Fruit fly (Drosophila melanogaster) whole organism, embryonic: ENCODE measurements around the gene CG14194.

Source experiments
- Aef1 ChIP-seq: fragments of 200-800 bp; sonication (Bioruptor generic); IDR thresholded peaks from 3 replicates; pipeline ENCODE4 v1.3.6; 2022; ENCODE audit warnings: missing biosample characterization, missing genetic modification characterization
- Awh ChIP-seq: fragments of 200-800 bp; sonication (Bioruptor generic); IDR thresholded peaks from 2 replicates; pipeline ENCODE4, ENCODE4 v1.3.6; 2022; ENCODE audit warnings: missing biosample characterization, missing genetic modification characterization
- CG11504 ChIP-seq: fragments of 200-800 bp; sonication (Bioruptor generic); optimal IDR thresholded peaks from 3 replicates; lab custom pipeline; 2019; ENCODE audit warnings: missing biosample characterization, mild to moderate bottlenecking, missing genetic modification characterization, moderate library complexity
- CG12219 ChIP-seq: fragments of 200-800 bp; sonication (Bioruptor generic); optimal IDR thresholded peaks from 3 replicates; lab custom pipeline; 2018; ENCODE audit warnings: missing biosample characterization, mild to moderate bottlenecking, missing genetic modification characterization
- CG14014 ChIP-seq: fragments of 200-800 bp; sonication (Bioruptor generic); IDR thresholded peaks from 2 replicates; pipeline ENCODE4 v1.3.6; 2022; ENCODE audit warnings: missing biosample characterization, missing genetic modification characterization
- CG14860 ChIP-seq: fragments of 200-800 bp; sonication (Bioruptor generic); IDR thresholded peaks from 3 replicates; pipeline ENCODE4 v1.3.6; 2022; ENCODE audit warnings: missing biosample characterization, missing genetic modification characterization; ENCODE audit not compliant: partially characterized antibody
- CG15073 ChIP-seq: fragments of 200-800 bp; sonication (Bioruptor generic); optimal IDR thresholded peaks from 2 replicates; lab custom pipeline; 2016; ENCODE audit warnings: missing biosample characterization, missing genetic modification characterization
- CG16815 ChIP-seq: fragments of 200-800 bp; sonication (Bioruptor generic); optimal IDR thresholded peaks from 3 replicates; lab custom pipeline; 2017; ENCODE audit warnings: missing biosample characterization, mild to moderate bottlenecking, missing genetic modification characterization
- CG17186 ChIP-seq: fragments of 200-800 bp; sonication (Bioruptor generic); optimal IDR thresholded peaks from 3 replicates; lab custom pipeline; 2017; ENCODE audit warnings: missing biosample characterization, missing genetic modification reagents, missing genetic modification characterization
- CG17829 ChIP-seq: fragments of 200-800 bp; optimal IDR thresholded peaks from 2 replicates; lab custom pipeline; 2019; ENCODE audit warnings: missing biosample characterization, mild to moderate bottlenecking, missing genetic modification characterization, moderate library complexity
- CG30403 ChIP-seq: fragments of 200-800 bp; sonication (Bioruptor generic); optimal IDR thresholded peaks from 3 replicates; lab custom pipeline; 2016; ENCODE audit warnings: missing biosample characterization, missing genetic modification characterization
- CG34376 ChIP-seq: fragments of 200-800 bp; sonication (Bioruptor generic); optimal IDR thresholded peaks from 2 replicates; lab custom pipeline; 2018; ENCODE audit warnings: missing biosample characterization, mild to moderate bottlenecking, missing genetic modification characterization
- CG4617 ChIP-seq: fragments of 200-800 bp; sonication (Bioruptor generic); optimal IDR thresholded peaks from 3 replicates; lab custom pipeline; 2016; ENCODE audit warnings: missing biosample characterization, missing genetic modification characterization, borderline replicate concordance
- CG5245 ChIP-seq: fragments of 200-800 bp; sonication (Bioruptor generic); optimal IDR thresholded peaks from 3 replicates; lab custom pipeline; 2016; ENCODE audit warnings: missing biosample characterization, missing genetic modification characterization
- CG8089 ChIP-seq: fragments of 200-800 bp; sonication (Bioruptor generic); optimal IDR thresholded peaks from 3 replicates; lab custom pipeline; 2016; ENCODE audit warnings: missing biosample characterization, missing genetic modification characterization
- CG8359 ChIP-seq: fragments of 200-800 bp; sonication (Bioruptor generic); optimal IDR thresholded peaks from 2 replicates; lab custom pipeline; 2017; ENCODE audit warnings: missing biosample characterization, mild to moderate bottlenecking, missing genetic modification characterization, borderline replicate concordance
- Chrac-16 ChIP-seq: fragments of 200-800 bp; sonication (Bioruptor generic); optimal IDR thresholded peaks from 3 replicates; lab custom pipeline; 2016; ENCODE audit warnings: missing biosample characterization, missing genetic modification characterization
- Ets65A ChIP-seq: fragments of 200-800 bp; sonication (Bioruptor generic); peaks from one replicate; lab custom pipeline; 2016; ENCODE audit warnings: missing biosample characterization, missing genetic modification characterization
- HLH4C ChIP-seq: fragments of 200-800 bp; sonication (Bioruptor generic); IDR thresholded peaks from 3 replicates; pipeline ENCODE4 v1.3.6; 2022; ENCODE audit warnings: missing biosample characterization, missing genetic modification characterization; ENCODE audit not compliant: partially characterized antibody
- MTF-1 ChIP-seq: fragments of 200-800 bp; sonication (Bioruptor generic); optimal IDR thresholded peaks from 2 replicates; lab custom pipeline; 2018; ENCODE audit warnings: missing biosample characterization, mild to moderate bottlenecking, missing genetic modification characterization, borderline replicate concordance
- Max ChIP-seq: fragments of 200-800 bp; sonication (Bioruptor generic); optimal IDR thresholded peaks from 2 replicates; lab custom pipeline; 2016; ENCODE audit warnings: missing biosample characterization, mild to moderate bottlenecking, missing genetic modification characterization
- Neu2 ChIP-seq: fragments of 200-800 bp; sonication (Bioruptor generic); optimal IDR thresholded peaks from 3 replicates; lab custom pipeline; 2016; ENCODE audit warnings: missing biosample characterization, missing genetic modification characterization, borderline replicate concordance
- Nf-YA ChIP-seq: fragments of 200-800 bp; sonication (Bioruptor generic); IDR thresholded peaks from 2 replicates; pipeline ENCODE4 v1.3.6; 2022; ENCODE audit warnings: missing biosample characterization, missing genetic modification characterization
- Nf-YB ChIP-seq: fragments of 200-800 bp; sonication (Bioruptor generic); optimal IDR thresholded peaks from 3 replicates; lab custom pipeline; 2019; ENCODE audit warnings: missing biosample characterization, mild to moderate bottlenecking, missing genetic modification characterization, moderate library complexity
- Sox100B ChIP-seq: fragments of 200-800 bp; sonication (Bioruptor generic); optimal IDR thresholded peaks from 3 replicates; lab custom pipeline; 2018; ENCODE audit warnings: missing biosample characterization, mild to moderate bottlenecking, missing genetic modification characterization
- aop ChIP-seq: fragments of 200-800 bp; sonication (Bioruptor generic); IDR thresholded peaks from 2 replicates; pipeline ENCODE4 v1.3.6; 2022; ENCODE audit warnings: missing biosample characterization, missing genetic modification characterization
- cad ChIP-seq: fragments of >200 bp; optimal IDR thresholded peaks from 2 replicates; lab custom pipeline; 2017; ENCODE audit warnings: missing biosample characterization, missing genetic modification characterization
- dimm ChIP-seq: fragments of 200-800 bp; sonication (Bioruptor generic); IDR thresholded peaks from 2 replicates; pipeline ENCODE4 v1.3.6; 2022; ENCODE audit warnings: missing biosample characterization, missing genetic modification characterization
- emc ChIP-seq: fragments of 200-800 bp; sonication (Bioruptor generic); optimal IDR thresholded peaks from 2 replicates; lab custom pipeline; 2016; ENCODE audit warnings: missing biosample characterization, missing genetic modification characterization
- esg ChIP-seq: fragments of 200-800 bp; sonication (Bioruptor generic); conservative IDR thresholded peaks from 2 replicates; pipeline ENCODE4 v1.3.6; 2022; ENCODE audit warnings: missing biosample characterization, missing genetic modification characterization
- exex ChIP-seq: fragments of 200-800 bp; sonication (Bioruptor generic); optimal IDR thresholded peaks from 4 replicates; lab custom pipeline; 2018; ENCODE audit warnings: missing biosample characterization, mild to moderate bottlenecking, missing genetic modification characterization, moderate library complexity
- fd96Cb ChIP-seq: fragments of 200-800 bp; sonication (Bioruptor generic); optimal IDR thresholded peaks from 2 replicates; lab custom pipeline; 2018; ENCODE audit warnings: missing biosample characterization, mild to moderate bottlenecking, missing genetic modification characterization, moderate library complexity
- fru ChIP-seq: fragments of >200 bp; optimal IDR thresholded peaks from 2 replicates; lab custom pipeline; 2017
- gsb ChIP-seq: fragments of 200-800 bp; sonication (Bioruptor generic); IDR thresholded peaks from 2 replicates; pipeline ENCODE4 v1.3.6; 2022; ENCODE audit warnings: missing biosample characterization, missing genetic modification characterization
- ham ChIP-seq: fragments of 200-800 bp; sonication (Bioruptor generic); IDR thresholded peaks from 2 replicates; pipeline ENCODE4 v1.3.6; 2022; ENCODE audit warnings: missing biosample characterization, missing genetic modification characterization
- hth ChIP-seq: fragments of >200 bp; optimal IDR thresholded peaks from 2 replicates; lab custom pipeline; 2017; ENCODE audit warnings: inconsistent platforms
- ken ChIP-seq: fragments of 200-800 bp; sonication (Bioruptor generic); IDR thresholded peaks from 3 replicates; pipeline ENCODE4 v1.3.6; 2022; ENCODE audit warnings: missing biosample characterization, missing genetic modification characterization
- lilli ChIP-seq: fragments of 200-800 bp; sonication (Bioruptor generic); optimal IDR thresholded peaks from 3 replicates; lab custom pipeline; 2016; ENCODE audit warnings: missing biosample characterization, missing genetic modification characterization
- lola ChIP-seq, 3 experiments: fragments of >200 bp in 2 of 3; fragments of 200-800 bp in 1 of 3; sonication (Bioruptor generic) in 1 of 3; optimal IDR thresholded peaks; 2 replicates each; lab custom pipeline; 2017 to 2019; ENCODE audit warnings: missing biosample characterization in 3 of 3, missing genetic modification characterization in 3 of 3, mild to moderate bottlenecking in 1 of 3, moderate library complexity in 1 of 3
- onecut ChIP-seq: fragments of 200-800 bp; sonication (Bioruptor generic); IDR thresholded peaks from 2 replicates; pipeline ENCODE4 v1.3.6; 2022; ENCODE audit warnings: missing biosample characterization, missing genetic modification characterization
- p53 ChIP-seq: fragments of 200-800 bp; sonication (Bioruptor generic); optimal IDR thresholded peaks from 2 replicates; lab custom pipeline; 2016; ENCODE audit warnings: missing biosample characterization, missing genetic modification characterization
- prd ChIP-seq, 3 experiments: fragments of >200 bp in 2 of 3; fragments of 200-800 bp in 1 of 3; sonication (Bioruptor generic) in 1 of 3; optimal IDR thresholded peaks in 2 of 3; IDR thresholded peaks in 1 of 3; 2 replicates in 2 of 3; 3 replicates in 1 of 3; pipeline versions ENCODE4 v1.3.6 to Lab custom; 2017 to 2022; ENCODE audit warnings: missing biosample characterization in 1 of 3, missing genetic modification characterization in 1 of 3
- run ChIP-seq: fragments of 200-800 bp; sonication (Bioruptor generic); optimal IDR thresholded peaks from 3 replicates; lab custom pipeline; 2018; ENCODE audit warnings: missing biosample characterization, mild to moderate bottlenecking, missing genetic modification characterization
- shn ChIP-seq: fragments of 200-800 bp; sonication (Bioruptor generic); optimal IDR thresholded peaks from 3 replicates; lab custom pipeline; 2016; ENCODE audit warnings: missing biosample characterization, missing genetic modification characterization
- slou ChIP-seq: fragments of 200-800 bp; sonication (Bioruptor generic); optimal IDR thresholded peaks from 3 replicates; lab custom pipeline; 2016; ENCODE audit warnings: missing biosample characterization, missing genetic modification characterization
- sob ChIP-seq: fragments of 200-800 bp; sonication (Bioruptor generic); IDR thresholded peaks from 2 replicates; pipeline ENCODE4 v1.3.6; 2022; ENCODE audit warnings: missing biosample characterization, missing genetic modification characterization
- tap ChIP-seq: fragments of 200-800 bp; optimal IDR thresholded peaks from 3 replicates; lab custom pipeline; 2019; ENCODE audit warnings: missing biosample characterization, mild to moderate bottlenecking, missing genetic modification characterization, moderate library complexity
- tx ChIP-seq: fragments of 200-800 bp; sonication (Bioruptor generic); optimal IDR thresholded peaks from 2 replicates; lab custom pipeline; 2016; ENCODE audit warnings: missing biosample characterization, missing genetic modification characterization
- wor ChIP-seq: fragments of 200-800 bp; sonication (Bioruptor generic); IDR thresholded peaks from 2 replicates; pipeline ENCODE4 v1.3.6; 2022; ENCODE audit warnings: missing biosample characterization, missing genetic modification characterization
- zfh1 ChIP-seq: fragments of 200-800 bp; sonication (Bioruptor generic); IDR thresholded peaks from 3 replicates; pipeline ENCODE4 v1.3.6; 2022; ENCODE audit warnings: missing biosample characterization, missing genetic modification characterization

The CG14194 gene

dm6 chrX:19155922-19156437 is 37.4 kb upstream of the CG14194 start:
- TF ChIP-seq CG8359 (GFP tag; lab: Kevin White, UChicago), result peak; percentile 61
- no peak for TF ChIP-seq emc (GFP tag; lab: Kevin White, UChicago)
- 0 out of 2 replicates have a peak, but pooled peaks have one; percentile 14 for TF ChIP-seq Nf-YA
- peak; percentile 46; the same call in 2 of the 3 replicates for TF ChIP-seq Aef1 (GFP tag; lab: Robert Waterston, UW)
- no peak for TF ChIP-seq ham
- TF ChIP-seq Sox100B, result peak; percentile 75
- peak; percentile 54; the same call in 1 of the 2 replicates for TF ChIP-seq gsb (GFP tag; lab: Robert Waterston, UW)
- TF ChIP-seq hth, result no peak
- peak; percentile 79 for TF ChIP-seq CG11504 (tag; lab: Kevin White, UChicago)
- TF ChIP-seq CG5245 (GFP tag; lab: Kevin White, UChicago), result peak; percentile 51
- TF ChIP-seq CG8089 (GFP tag; lab: Kevin White, UChicago), result peak; percentile 38
- TF ChIP-seq lola (GFP tag; optimal IDR thresholded peaks at IDR 0.05; lab: Kevin White, UChicago), result peak in 1 of 3 experiments; percentile 96
- TF ChIP-seq cad (GFP tag; lab: Kevin White, UChicago), result no peak
- no peak for TF ChIP-seq shn
- TF ChIP-seq p53 (GFP tag; lab: Kevin White, UChicago), result no peak
- TF ChIP-seq Awh (GFP tag; lab: Robert Waterston, UW), result peak; percentile 73; the same call in 1 of the 2 replicates
- peak; percentile 35; the same call in 1 of the 2 replicates for TF ChIP-seq dimm (GFP tag; lab: Robert Waterston, UW)
- no peak for TF ChIP-seq aop (GFP tag; lab: Robert Waterston, UW)
- no peak for TF ChIP-seq CG34376
- TF ChIP-seq exex (tag; lab: Kevin White, UChicago), result peak; percentile 15
- TF ChIP-seq Neu2 (GFP tag; lab: Kevin White, UChicago), result no peak
- peak; percentile 81 for TF ChIP-seq fd96Cb (tag; lab: Kevin White, UChicago)
- TF ChIP-seq Ets65A, result peak; percentile 87
- peak; percentile 48; the same call in 1 of the 3 replicates for TF ChIP-seq ken (GFP tag; lab: Robert Waterston, UW)
- TF ChIP-seq fru (lab: Kevin White, UChicago), result no peak
- TF ChIP-seq Max, result peak; percentile 64
- peak; percentile 95 for TF ChIP-seq zfh1
- peak; percentile 66 for TF ChIP-seq esg (GFP tag; lab: Robert Waterston, UW)
- peak; percentile 85 for TF ChIP-seq Chrac-16 (GFP tag; lab: Kevin White, UChicago)
- TF ChIP-seq Nf-YB (GFP tag; lab: Kevin White, UChicago), result peak; percentile 74
- TF ChIP-seq run (tag; lab: Kevin White, UChicago), result peak; percentile 0
- TF ChIP-seq CG12219 (GFP tag; lab: Kevin White, UChicago), result peak; percentile 51
- no peak for TF ChIP-seq prd (optimal IDR thresholded peaks at IDR 0.05; lab: Kevin White, UChicago)
- TF ChIP-seq prd (GFP tag; IDR thresholded peaks at IDR 0.05; lab: Robert Waterston, UW), result peak; percentile 90
- TF ChIP-seq CG17186, result no peak
- TF ChIP-seq CG14014 (GFP tag; lab: Robert Waterston, UW), result peak; percentile 56; the same call in 1 of the 2 replicates
- no peak for TF ChIP-seq tx (GFP tag; lab: Kevin White, UChicago)
- TF ChIP-seq CG15073 (GFP tag; lab: Kevin White, UChicago), result peak; percentile 30
- no peak for TF ChIP-seq HLH4C
- TF ChIP-seq CG30403 (GFP tag; lab: Kevin White, UChicago), result peak; percentile 79
- TF ChIP-seq CG4617 (GFP tag; lab: Kevin White, UChicago), result peak; percentile 26
- TF ChIP-seq wor (GFP tag; lab: Robert Waterston, UW), result 0 out of 2 replicates have a peak, but pooled peaks have one; percentile 29
- TF ChIP-seq tap (tag; lab: Kevin White, UChicago), result peak; percentile 73
- peak; percentile 90 for TF ChIP-seq CG16815
- peak; percentile 80 for TF ChIP-seq sob (GFP tag; lab: Robert Waterston, UW)
- no peak for TF ChIP-seq CG14860 (GFP tag; lab: Robert Waterston, UW)
- peak; percentile 34 for TF ChIP-seq slou (GFP tag; lab: Kevin White, UChicago)
- TF ChIP-seq onecut (GFP tag; lab: Robert Waterston, UW), result peak; percentile 80
- peak; percentile 65 for TF ChIP-seq lilli (GFP tag; lab: Kevin White, UChicago)
- peak; percentile 92 for TF ChIP-seq CG17829 (tag; lab: Kevin White, UChicago)
- peak; percentile 61 for TF ChIP-seq MTF-1 (GFP tag; lab: Kevin White, UChicago)
